Worm (Caenorhabditis elegans) whole organism, early embryonic: Measurements from ENCODE around the gene tmbi-4.

Experiments
- B0310.2 ChIP-seq: sonication (generic microtip); optimal IDR thresholded peaks from 2 replicates; lab custom pipeline; 2016; ENCODE audit warnings: mild to moderate bottlenecking, missing genetic modification characterization, missing compliant biosample characterization
- F13C5.2 ChIP-seq: sonication (generic microtip); optimal IDR thresholded peaks from 2 replicates; lab custom pipeline; 2017; ENCODE audit warnings: mild to moderate bottlenecking, missing genetic modification characterization, inconsistent platforms, missing compliant biosample characterization
- aly-1 ChIP-seq: sonication (generic microtip); optimal IDR thresholded peaks from 2 replicates; lab custom pipeline; 2016; ENCODE audit warnings: missing genetic modification characterization, missing compliant biosample characterization
- ama-1 ChIP-seq: fragments of 150-350 bp; optimal IDR thresholded peaks from 2 replicates; lab custom pipeline; 2014
- ceh-13 ChIP-seq: fragments of 200-800 bp; sonication (Bioruptor generic); optimal IDR thresholded peaks from 2 replicates; lab custom pipeline; 2018; ENCODE audit warnings: mild to moderate bottlenecking, missing genetic modification characterization, missing compliant biosample characterization
- ceh-36 ChIP-seq: sonication (generic microtip); optimal IDR thresholded peaks from 2 replicates; lab custom pipeline; 2016; ENCODE audit warnings: missing genetic modification characterization, inconsistent platforms, missing compliant biosample characterization
- ets-7 ChIP-seq: sonication (generic microtip); optimal IDR thresholded peaks from 2 replicates; lab custom pipeline; 2016; ENCODE audit warnings: missing genotype, missing genetic modification characterization, missing compliant biosample characterization
- flt-1 ChIP-seq: fragments of 200-800 bp; sonication (Bioruptor generic); IDR thresholded peaks from 2 replicates; pipeline ENCODE4 v1.3.6; 2022; ENCODE audit warnings: missing genetic modification characterization, missing compliant biosample characterization
- hmbx-1 ChIP-seq: sonication (generic microtip); optimal IDR thresholded peaks from 2 replicates; lab custom pipeline; 2016; ENCODE audit warnings: mild to moderate bottlenecking, missing genetic modification characterization, missing compliant biosample characterization
- hmg-4 ChIP-seq: fragments of 200-800 bp; sonication (Bioruptor generic); optimal IDR thresholded peaks from 2 replicates; lab custom pipeline; 2018; ENCODE audit warnings: mild to moderate bottlenecking, missing genetic modification characterization, missing compliant biosample characterization
- hnd-1 ChIP-seq: sonication (generic microtip); optimal IDR thresholded peaks from 2 replicates; lab custom pipeline; 2016; ENCODE audit warnings: missing genetic modification characterization, missing compliant biosample characterization
- pes-1 ChIP-seq: fragments of 200-800 bp; sonication (Bioruptor generic); IDR thresholded peaks from 2 replicates; pipeline ENCODE4 v1.3.6; 2022; ENCODE audit warnings: missing genetic modification reagents, missing genetic modification characterization, missing compliant biosample characterization
- scrt-1 ChIP-seq: fragments of 200-800 bp; sonication (Bioruptor generic); IDR thresholded peaks from 2 replicates; pipeline ENCODE4 v1.3.6; 2022; ENCODE audit warnings: missing genetic modification characterization, missing compliant biosample characterization
- sea-1 ChIP-seq: fragments of 200-800 bp; sonication (Bioruptor generic); conservative IDR thresholded peaks from 2 replicates; pipeline ENCODE4 v1.3.6; 2022; ENCODE audit warnings: missing genetic modification characterization, missing compliant biosample characterization
- tbx-11 ChIP-seq: fragments of 200-800 bp; sonication (Bioruptor generic); IDR thresholded peaks from 2 replicates; pipeline ENCODE4 v1.3.6; 2022; ENCODE audit warnings: missing genetic modification characterization, missing compliant biosample characterization
- tbx-37 ChIP-seq: fragments of 200-800 bp; sonication (Bioruptor generic); conservative IDR thresholded peaks from 2 replicates; pipeline ENCODE4 v1.3.6; 2022; ENCODE audit warnings: missing genetic modification reagents, missing genetic modification characterization, missing compliant biosample characterization
- tra-4 ChIP-seq: sonication (generic microtip); optimal IDR thresholded peaks from 2 replicates; lab custom pipeline; 2017; ENCODE audit warnings: missing genetic modification characterization, missing compliant biosample characterization

The tmbi-4 gene

DNA sequence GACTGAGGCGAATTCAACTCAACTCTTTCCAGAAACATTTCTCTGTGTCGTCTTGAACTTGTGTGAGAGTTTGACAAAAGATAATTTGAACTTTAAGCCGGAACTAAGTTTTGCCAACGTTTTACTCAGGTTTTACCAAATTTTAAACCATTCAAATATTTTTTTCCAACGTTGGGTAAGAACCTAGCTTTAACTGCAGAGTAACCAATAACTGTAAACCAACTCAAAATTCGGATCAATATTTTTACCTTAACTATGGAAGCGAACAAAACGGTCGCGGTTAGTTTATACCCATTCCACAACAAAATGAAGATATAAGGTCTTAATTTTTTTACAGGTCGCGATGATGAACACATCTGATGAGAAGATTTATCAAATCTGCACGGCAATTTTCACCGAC lies 22.2 kb downstream of the tmbi-4 start:
- TF ChIP-seq tra-4 (tag; lab: Kevin White, UChicago) = no peak
- TF ChIP-seq aly-1 (tag; lab: Kevin White, UChicago) = no peak
- no peak for TF ChIP-seq tbx-37 (GFP tag; lab: Robert Waterston, UW)
- TF ChIP-seq ceh-36 (tag; lab: Kevin White, UChicago) = no peak
- TF ChIP-seq hmbx-1 (tag; lab: Kevin White, UChicago) = no peak
- TF ChIP-seq ama-1 (lab: Kevin White, UChicago) = no peak
- no peak for TF ChIP-seq tbx-11 (GFP tag; lab: Robert Waterston, UW)
- no peak for TF ChIP-seq F13C5.2
- no peak for TF ChIP-seq ets-7
- no peak for TF ChIP-seq hmg-4 (GFP tag; lab: Kevin White, UChicago)
- TF ChIP-seq ceh-13 (GFP tag; lab: Kevin White, UChicago) = no peak
- no peak for TF ChIP-seq B0310.2 (tag; lab: Kevin White, UChicago)
- TF ChIP-seq sea-1 (GFP tag; lab: Robert Waterston, UW) = no peak
- no peak for TF ChIP-seq hnd-1 (tag; lab: Kevin White, UChicago)
- TF ChIP-seq pes-1 = no peak
- TF ChIP-seq flt-1 = no peak
- no peak for TF ChIP-seq scrt-1 (GFP tag; lab: Robert Waterston, UW)

DNA sequence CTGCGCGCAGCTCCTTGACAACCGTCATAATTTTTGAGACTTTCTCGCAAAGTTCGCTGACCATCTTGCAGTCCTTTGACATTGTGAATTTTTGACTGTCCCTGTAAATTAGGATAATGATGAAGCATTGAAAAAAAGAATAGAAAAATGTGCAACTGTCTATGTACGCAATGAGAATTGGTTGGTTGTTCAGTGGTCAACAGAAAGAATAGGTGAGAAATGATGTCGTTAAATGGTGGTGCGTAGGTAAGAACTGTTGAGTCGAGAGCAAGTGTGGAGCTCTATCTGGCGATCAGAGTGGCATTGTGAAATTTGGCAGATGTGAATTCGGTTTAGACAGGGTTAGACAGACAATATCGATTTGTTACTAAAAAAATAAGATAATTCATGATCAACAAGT lies 23.9 kb downstream of the tmbi-4 start, which contains the start of gene B0563.8:
TSS of gene B0563.8 (minus strand) at position 101 of the 400 bp plus-strand sequence.
- TF ChIP-seq tra-4 (tag; lab: Kevin White, UChicago) (no peak), tbx-37 (GFP tag; lab: Robert Waterston, UW) (no peak), B0310.2 (tag; lab: Kevin White, UChicago) (no peak), scrt-1 (GFP tag; lab: Robert Waterston, UW) (no peak), hmbx-1 (tag; lab: Kevin White, UChicago) (no peak), ama-1 (lab: Kevin White, UChicago) (no peak), F13C5.2 (no peak), ceh-13 (GFP tag; lab: Kevin White, UChicago) (no peak), hmg-4 (GFP tag; lab: Kevin White, UChicago) (no peak), ets-7 (no peak), tbx-11 (GFP tag; lab: Robert Waterston, UW) (no peak), sea-1 (GFP tag; lab: Robert Waterston, UW) (no peak), aly-1 (tag; lab: Kevin White, UChicago) (no peak)

DNA sequence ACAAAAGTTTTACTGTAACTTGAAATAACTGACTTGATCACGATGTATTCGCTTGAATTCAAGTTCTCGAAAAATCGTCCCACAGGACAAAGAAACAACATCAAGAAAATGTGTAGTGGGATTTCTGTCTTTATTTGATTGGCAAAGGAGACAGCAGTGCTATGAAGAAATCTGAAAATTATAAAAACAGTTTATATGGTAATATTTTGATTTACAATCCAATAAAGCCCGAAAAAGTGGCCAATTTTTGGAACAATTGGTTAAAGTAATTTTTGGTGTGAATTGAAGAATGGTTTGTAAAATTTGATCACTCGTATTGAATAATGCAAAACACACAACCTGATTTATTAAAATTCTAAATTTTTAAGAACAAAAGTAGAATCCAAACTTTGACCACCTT lies 30.3 kb downstream of the tmbi-4 start, which contains the start of gene Y81B9A.4:
TSS of gene Y81B9A.4 (minus strand) at position 101 of the 400 bp plus-strand sequence.
- TF ChIP-seq ets-7 (no peak), sea-1 (GFP tag; lab: Robert Waterston, UW) (no peak), tbx-37 (GFP tag; lab: Robert Waterston, UW) (no peak), hnd-1 (tag; lab: Kevin White, UChicago) (no peak), tra-4 (tag; lab: Kevin White, UChicago) (no peak), ceh-36 (tag; lab: Kevin White, UChicago) (no peak), B0310.2 (tag; lab: Kevin White, UChicago) (no peak), pes-1 (no peak), ama-1 (lab: Kevin White, UChicago) (no peak), ceh-13 (GFP tag; lab: Kevin White, UChicago) (no peak), scrt-1 (GFP tag; lab: Robert Waterston, UW) (no peak)

DNA sequence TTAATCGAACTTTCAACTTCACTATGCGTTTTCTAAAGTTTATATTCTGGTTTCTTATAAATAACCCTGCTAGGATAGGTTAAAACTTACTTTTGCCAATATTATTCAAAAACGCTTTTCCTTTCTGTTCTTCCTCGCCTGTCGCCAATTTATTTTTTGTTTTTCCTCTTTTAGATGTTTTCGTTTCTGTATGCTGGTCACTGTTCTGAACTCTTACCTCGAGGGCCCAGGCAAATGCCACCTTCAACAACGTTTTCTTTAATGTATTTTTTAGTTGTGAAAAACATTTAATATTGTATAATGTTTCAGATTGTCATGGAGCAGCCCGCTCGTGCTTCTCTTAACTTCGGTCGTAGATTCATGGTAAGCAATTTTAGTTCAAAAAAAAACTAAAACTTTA lies 31.6 kb downstream of the tmbi-4 start, which contains the start of gene Y81B9A.3:
TSS of gene Y81B9A.3 (plus strand) at position 301 of the 400 bp plus-strand sequence.
- TF ChIP-seq hmbx-1 (tag; lab: Kevin White, UChicago) (no peak), ceh-13 (GFP tag; lab: Kevin White, UChicago) (no peak), sea-1 (GFP tag; lab: Robert Waterston, UW) (no peak), ceh-36 (tag; lab: Kevin White, UChicago) (no peak), tra-4 (tag; lab: Kevin White, UChicago) (no peak), tbx-11 (GFP tag; lab: Robert Waterston, UW) (no peak)

DNA sequence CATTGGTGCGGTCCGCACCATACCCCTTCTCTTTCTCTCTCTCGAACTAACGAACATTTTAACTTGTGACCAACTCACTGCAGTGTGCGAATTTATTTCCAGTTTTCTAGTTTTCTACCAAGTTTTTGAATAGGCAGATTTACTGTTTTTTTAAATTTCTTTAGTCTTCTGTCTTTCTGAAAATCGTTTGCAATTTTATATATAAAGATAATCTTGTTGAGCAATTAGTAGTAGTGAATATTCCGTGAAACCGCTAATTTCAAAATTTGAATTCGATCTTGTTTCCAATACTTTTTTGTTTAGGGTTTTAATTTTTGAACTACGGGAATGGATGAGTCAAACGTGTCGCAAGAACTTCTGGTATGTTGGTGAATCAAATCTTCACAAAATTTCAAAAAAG lies 33.3 kb downstream of the tmbi-4 start, which contains the start of gene Y81B9A.2:
TSS of gene Y81B9A.2 (plus strand) at position 301 of the 400 bp plus-strand sequence.
- TF ChIP-seq flt-1 = no peak
- no peak for TF ChIP-seq hnd-1 (tag; lab: Kevin White, UChicago)
- no peak for TF ChIP-seq sea-1 (GFP tag; lab: Robert Waterston, UW)
- TF ChIP-seq ama-1 (lab: Kevin White, UChicago) = no peak
- no peak for TF ChIP-seq pes-1
- no peak for TF ChIP-seq scrt-1 (GFP tag; lab: Robert Waterston, UW)
- no peak for TF ChIP-seq B0310.2 (tag; lab: Kevin White, UChicago)
- no peak for TF ChIP-seq ceh-36 (tag; lab: Kevin White, UChicago)
- no peak for TF ChIP-seq aly-1 (tag; lab: Kevin White, UChicago)
- TF ChIP-seq F13C5.2 = no peak
- TF ChIP-seq ceh-13 (GFP tag; lab: Kevin White, UChicago) = no peak
- no peak for TF ChIP-seq ets-7
- TF ChIP-seq tra-4 (tag; lab: Kevin White, UChicago) = no peak
- TF ChIP-seq hmg-4 (GFP tag; lab: Kevin White, UChicago) = no peak
- no peak for TF ChIP-seq tbx-11 (GFP tag; lab: Robert Waterston, UW)
- TF ChIP-seq hmbx-1 (tag; lab: Kevin White, UChicago) = no peak

DNA sequence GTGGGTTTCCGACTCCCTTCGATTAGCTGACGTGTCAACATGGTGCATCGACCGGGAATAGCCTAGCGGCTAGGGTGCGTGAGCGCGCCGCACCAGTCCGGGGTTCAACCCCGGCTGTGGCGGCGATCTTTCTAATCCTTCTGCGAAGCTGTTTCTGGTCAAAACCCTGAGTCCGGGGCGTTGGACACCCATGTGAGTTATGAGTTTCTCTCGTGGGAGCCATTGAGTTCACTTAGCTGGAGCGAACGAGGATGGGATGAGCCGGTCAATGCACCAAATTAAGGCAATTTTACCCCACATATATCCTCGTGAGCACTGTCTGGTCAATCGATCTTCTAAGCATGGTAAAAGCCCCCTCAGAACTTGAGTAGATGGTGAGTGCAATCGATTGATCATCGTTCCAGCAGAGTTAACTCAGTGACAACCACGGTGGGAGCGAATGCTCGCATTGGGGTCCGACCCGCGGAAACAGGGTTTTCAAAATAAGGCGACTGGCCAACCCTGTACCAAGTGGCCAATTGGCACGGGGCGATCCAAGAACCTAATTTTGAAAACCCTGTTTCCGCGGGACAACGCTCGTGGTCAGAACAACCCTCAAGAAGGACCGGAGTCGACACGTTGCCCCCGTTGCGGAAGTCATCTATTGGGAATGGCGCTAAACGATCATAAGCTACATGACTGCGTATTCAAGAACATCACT lies 41.5 kb downstream of the tmbi-4 start, which contains the start of gene Y81B9A.1:
TSS of gene Y81B9A.1 (plus strand) at position 650 of the 700 bp plus-strand sequence.
- TF ChIP-seq flt-1 (peak; percentile 26; the same call in 1 of the 2 replicates), hnd-1 (tag; lab: Kevin White, UChicago) (no peak)

DNA sequence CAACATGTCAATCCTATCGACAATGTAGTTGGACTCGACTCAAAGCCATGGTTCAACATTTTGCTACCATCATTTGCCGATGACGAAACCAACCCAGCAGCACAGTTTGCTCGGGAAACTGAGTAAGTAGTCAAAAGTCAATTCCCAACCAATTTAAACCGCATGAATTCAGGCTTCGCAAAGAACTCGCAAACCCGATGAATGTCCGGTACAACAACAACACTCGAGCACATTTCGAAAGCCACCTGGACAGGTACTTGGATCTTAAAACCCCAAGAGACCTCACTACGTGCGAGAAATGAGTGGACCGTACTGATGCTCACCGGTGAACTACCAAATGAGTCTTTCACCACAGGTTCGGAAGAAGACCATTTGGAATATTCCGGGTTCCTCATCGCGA lies 43.6 kb downstream of the tmbi-4 start:
- TF ChIP-seq tbx-11 (GFP tag; lab: Robert Waterston, UW) (no peak), hmbx-1 (tag; lab: Kevin White, UChicago) (no peak), tbx-37 (GFP tag; lab: Robert Waterston, UW) (no peak), aly-1 (tag; lab: Kevin White, UChicago) (no peak), hmg-4 (GFP tag; lab: Kevin White, UChicago) (no peak), ama-1 (lab: Kevin White, UChicago) (no peak), pes-1 (no peak), ceh-13 (GFP tag; lab: Kevin White, UChicago) (no peak), F13C5.2 (no peak), scrt-1 (GFP tag; lab: Robert Waterston, UW) (no peak), sea-1 (GFP tag; lab: Robert Waterston, UW) (no peak), tra-4 (tag; lab: Kevin White, UChicago) (no peak), B0310.2 (tag; lab: Kevin White, UChicago) (no peak), ets-7 (no peak), hnd-1 (tag; lab: Kevin White, UChicago) (no peak), flt-1 (no peak), ceh-36 (tag; lab: Kevin White, UChicago) (no peak)
